Worm (Caenorhabditis elegans) whole organism, L4 larva: ENCODE data around the gene mtp-18.

Source experiments
- F26F4.8 ChIP-seq: fragments of 200-800 bp; sonication (Bioruptor generic); conservative IDR thresholded peaks from 2 replicates; pipeline ENCODE4 v1.3.6; 2022; ENCODE audit warnings: missing genetic modification characterization, missing compliant biosample characterization
- F37D6.2 ChIP-seq: sonication (generic microtip); optimal IDR thresholded peaks from 2 replicates; lab custom pipeline; 2016; ENCODE audit warnings: mild to moderate bottlenecking, missing genetic modification characterization, missing compliant biosample characterization
- F44E2.7 ChIP-seq: fragments of 200-800 bp; sonication (Bioruptor generic); IDR thresholded peaks from 2 replicates; pipeline ENCODE4 v2.1.2; 2022; ENCODE audit warnings: missing genetic modification characterization, missing compliant biosample characterization
- F49E8.2 ChIP-seq: sonication (generic microtip); optimal IDR thresholded peaks from 2 replicates; lab custom pipeline; 2016; ENCODE audit warnings: missing compliant biosample characterization, mild to moderate bottlenecking, missing genetic modification characterization, borderline replicate concordance
- T26A8.4 ChIP-seq: fragments of 200-800 bp; sonication (Bioruptor generic); IDR thresholded peaks from 2 replicates; pipeline ENCODE4 v1.3.6; 2022; ENCODE audit warnings: missing genetic modification characterization, missing compliant biosample characterization
- Y48G9A.11 ChIP-seq: fragments of 200-800 bp; sonication (Bioruptor generic); IDR thresholded peaks from 2 replicates; pipeline ENCODE4 v1.3.6; 2022; ENCODE audit warnings: missing genetic modification reagents, missing genetic modification characterization, missing compliant biosample characterization
- ZK546.5 ChIP-seq, 2 experiments: sonication (generic microtip); optimal IDR thresholded peaks; 2 replicates each; lab custom pipeline; 2017; ENCODE audit warnings: missing biosample characterization in 2 of 2, missing genetic modification characterization in 2 of 2
- aly-2 ChIP-seq: sonication (generic microtip); optimal IDR thresholded peaks from 2 replicates; lab custom pipeline; 2018; ENCODE audit warnings: missing biosample characterization, missing genetic modification characterization
- attf-4 ChIP-seq: sonication (generic microtip); optimal IDR thresholded peaks from 3 replicates; lab custom pipeline; 2017; ENCODE audit warnings: missing biosample characterization, missing genetic modification characterization
- ceh-28 ChIP-seq: fragments of 150-350 bp; optimal IDR thresholded peaks from 2 replicates; lab custom pipeline; 2014; ENCODE audit warnings: missing biosample characterization, missing genetic modification reagents, missing genetic modification characterization
- ceh-62 ChIP-seq: sonication (generic microtip); optimal IDR thresholded peaks from 2 replicates; lab custom pipeline; 2017; ENCODE audit warnings: missing biosample characterization, missing genetic modification characterization
- ceh-82 ChIP-seq: sonication (generic microtip); optimal IDR thresholded peaks from 2 replicates; lab custom pipeline; 2017; ENCODE audit warnings: missing biosample characterization, missing genetic modification characterization
- ces-1 ChIP-seq: fragments of 150-350 bp; sonication (generic microtip); optimal IDR thresholded peaks from 4 replicates; lab custom pipeline; 2014; ENCODE audit warnings: missing biosample characterization, missing genetic modification reagents, missing genetic modification characterization
- cey-2 ChIP-seq: sonication (generic microtip); optimal IDR thresholded peaks from 3 replicates; lab custom pipeline; 2017; ENCODE audit warnings: missing genetic modification characterization, mild to moderate bottlenecking, missing compliant biosample characterization, antibody characterized with exemption, borderline replicate concordance; ENCODE audit not compliant: insufficient read depth
- ctbp-1 ChIP-seq: fragments of 200-800 bp; sonication (Bioruptor generic); IDR thresholded peaks from 2 replicates; pipeline ENCODE4 v1.3.6; 2022; ENCODE audit warnings: missing genetic modification reagents, missing genetic modification characterization, missing compliant biosample characterization
- daf-16 ChIP-seq, 3 experiments: sonication (generic microtip); optimal IDR thresholded peaks; 2 replicates each; lab custom pipeline; 2016 to 2017; ENCODE audit warnings: missing genetic modification characterization in 3 of 3, missing genetic modification reagents in 3 of 3, mild to moderate bottlenecking in 2 of 3, missing compliant biosample characterization in 2 of 3, missing biosample characterization in 1 of 3, moderate library complexity in 1 of 3
- dmd-8 ChIP-seq: fragments of 200-800 bp; sonication (Bioruptor generic); IDR thresholded peaks from 2 replicates; pipeline ENCODE4 v1.3.6; 2022; ENCODE audit warnings: missing genetic modification characterization, missing compliant biosample characterization
- egl-43 ChIP-seq: fragments of 200-800 bp; sonication (Bioruptor generic); IDR thresholded peaks from 2 replicates; pipeline ENCODE4 v1.3.6; 2022; ENCODE audit warnings: missing genetic modification reagents, missing genetic modification characterization, missing compliant biosample characterization
- fos-1 ChIP-seq: fragments of 150-350 bp; optimal IDR thresholded peaks from 2 replicates; lab custom pipeline; 2014; ENCODE audit warnings: missing biosample characterization, missing genetic modification characterization
- gei-8 ChIP-seq: fragments of 200-800 bp; sonication (Bioruptor generic); optimal IDR thresholded peaks from 2 replicates; lab custom pipeline; 2018; ENCODE audit warnings: mild to moderate bottlenecking, missing genetic modification characterization, missing compliant biosample characterization
- hif-1 ChIP-seq, 2 experiments: sonication (generic microtip); optimal IDR thresholded peaks; 2 replicates each; lab custom pipeline; 2016 to 2017; ENCODE audit warnings: missing compliant biosample characterization in 2 of 2, missing genetic modification characterization in 2 of 2, missing genetic modification reagents in 2 of 2, missing genotype in 2 of 2, mild to moderate bottlenecking in 1 of 2
- jun-1 ChIP-seq: fragments of 150-350 bp; optimal IDR thresholded peaks from 2 replicates; lab custom pipeline; 2014; ENCODE audit warnings: missing biosample characterization, missing genetic modification reagents, missing genetic modification characterization
- lim-7 ChIP-seq: fragments of 200-800 bp; sonication (Bioruptor generic); IDR thresholded peaks from 2 replicates; pipeline ENCODE4 v1.3.6; 2022; ENCODE audit warnings: missing genetic modification characterization, missing compliant biosample characterization
- lin-13 ChIP-seq: fragments of 150-350 bp; optimal IDR thresholded peaks from 2 replicates; lab custom pipeline; 2014; ENCODE audit warnings: missing biosample characterization, missing genetic modification reagents, missing genetic modification characterization
- lin-38 ChIP-seq: fragments of 200-800 bp; sonication (Bioruptor generic); IDR thresholded peaks from 2 replicates; pipeline ENCODE4 v1.3.6; 2022; ENCODE audit warnings: missing genetic modification reagents, missing genetic modification characterization, missing compliant biosample characterization
- lir-3 ChIP-seq: sonication (generic microtip); optimal IDR thresholded peaks from 2 replicates; lab custom pipeline; 2016; ENCODE audit warnings: mild to moderate bottlenecking, missing genetic modification characterization, missing compliant biosample characterization
- lsy-2 ChIP-seq, 2 experiments: fragments of 150-350 bp in 1 of 2; sonication (generic microtip) in 1 of 2; optimal IDR thresholded peaks; 2 replicates each; lab custom pipeline; 2014 to 2017; ENCODE audit warnings: missing biosample characterization in 2 of 2, missing genetic modification characterization in 2 of 2
- madf-9 ChIP-seq: fragments of 200-800 bp; sonication (Bioruptor generic); conservative IDR thresholded peaks from 2 replicates; pipeline ENCODE4 v1.3.6; 2022; ENCODE audit warnings: missing genetic modification reagents, missing genetic modification characterization, missing compliant biosample characterization
- mdl-1 ChIP-seq, 2 experiments: fragments of 150-350 bp in 1 of 2; sonication (generic microtip) in 1 of 2; optimal IDR thresholded peaks; 2 replicates each; lab custom pipeline; 2014 to 2017; ENCODE audit warnings: missing biosample characterization in 2 of 2, missing genetic modification characterization in 2 of 2
- mes-2 ChIP-seq: sonication (generic microtip); optimal IDR thresholded peaks from 2 replicates; lab custom pipeline; 2016; ENCODE audit warnings: missing genotype, mild to moderate bottlenecking, missing genetic modification characterization, missing compliant biosample characterization; ENCODE audit not compliant: poor library complexity, severe bottlenecking
- mxl-2 ChIP-seq: fragments of 200-800 bp; sonication (Bioruptor generic); conservative IDR thresholded peaks from 2 replicates; pipeline ENCODE4 v1.3.6; 2022; ENCODE audit warnings: missing genetic modification reagents, missing genetic modification characterization, missing compliant biosample characterization
- nhr-10 ChIP-seq: fragments of 150-350 bp; optimal IDR thresholded peaks from 2 replicates; lab custom pipeline; 2014; ENCODE audit warnings: missing biosample characterization, missing genetic modification characterization
- nhr-102 ChIP-seq: sonication (generic microtip); optimal IDR thresholded peaks from 2 replicates; lab custom pipeline; 2016; ENCODE audit warnings: mild to moderate bottlenecking, missing genetic modification characterization, moderate library complexity, missing compliant biosample characterization
- nhr-111 ChIP-seq: fragments of 200-800 bp; sonication (Bioruptor generic); optimal IDR thresholded peaks from 2 replicates; lab custom pipeline; 2018; ENCODE audit warnings: mild to moderate bottlenecking, missing genetic modification characterization, missing compliant biosample characterization
- nhr-25 ChIP-seq: sonication (generic microtip); optimal IDR thresholded peaks from 2 replicates; lab custom pipeline; 2017; ENCODE audit warnings: missing genetic modification characterization, mild to moderate bottlenecking, missing compliant biosample characterization, antibody characterized with exemption, moderate library complexity, borderline replicate concordance; ENCODE audit not compliant: insufficient read depth
- nhr-28 ChIP-seq: fragments of 150-350 bp; optimal IDR thresholded peaks from 2 replicates; lab custom pipeline; 2014; ENCODE audit warnings: missing biosample characterization, missing genetic modification characterization
- nhr-41 ChIP-seq: fragments of 200-800 bp; sonication (Bioruptor generic); IDR thresholded peaks from 2 replicates; pipeline ENCODE4 v1.3.6; 2022; ENCODE audit warnings: missing genetic modification reagents, missing genetic modification characterization, missing compliant biosample characterization
- nhr-42 ChIP-seq: fragments of 200-800 bp; sonication (Bioruptor generic); IDR thresholded peaks from 2 replicates; pipeline ENCODE4 v1.3.6; 2022; ENCODE audit warnings: missing genetic modification characterization, missing compliant biosample characterization
- pha-4 ChIP-seq, 2 experiments: fragments of 150-350 bp in 1 of 2; fragments of 200-800 bp in 1 of 2; sonication (Bioruptor generic) in 1 of 2; IDR thresholded peaks in 1 of 2; optimal IDR thresholded peaks in 1 of 2; 2 replicates each; pipeline versions ENCODE4 v1.3.6 to Lab custom; 2014 to 2022; ENCODE audit warnings: missing genetic modification characterization in 2 of 2, missing genetic modification reagents in 2 of 2, missing biosample characterization in 1 of 2, missing compliant biosample characterization in 1 of 2
- saeg-2 ChIP-seq: fragments of 200-800 bp; sonication (Bioruptor generic); IDR thresholded peaks from 2 replicates; pipeline ENCODE4 v1.3.6; 2022; ENCODE audit warnings: missing genetic modification reagents, missing genetic modification characterization, missing compliant biosample characterization
- sdz-12 ChIP-seq: fragments of 200-800 bp; sonication (Bioruptor generic); optimal IDR thresholded peaks from 2 replicates; lab custom pipeline; 2018; ENCODE audit warnings: mild to moderate bottlenecking, missing genetic modification characterization, missing compliant biosample characterization
- set-16 ChIP-seq: fragments of 200-800 bp; sonication (Bioruptor generic); IDR thresholded peaks from 2 replicates; pipeline ENCODE4 v1.3.6; 2022; ENCODE audit warnings: missing genetic modification reagents, missing genetic modification characterization, missing compliant biosample characterization
- snpc-4 ChIP-seq: fragments of 150-350 bp; optimal IDR thresholded peaks from 2 replicates; lab custom pipeline; 2014; ENCODE audit warnings: missing biosample characterization, missing genetic modification characterization
- spr-1 ChIP-seq: sonication (generic microtip); optimal IDR thresholded peaks from 2 replicates; lab custom pipeline; 2016; ENCODE audit warnings: mild to moderate bottlenecking, missing genetic modification characterization, missing compliant biosample characterization
- tag-97 ChIP-seq: fragments of 200-800 bp; sonication (Bioruptor generic); IDR thresholded peaks from 2 replicates; pipeline ENCODE4 v1.3.6; 2022; ENCODE audit warnings: missing genetic modification characterization, missing compliant biosample characterization
- tra-1 ChIP-seq: fragments of 200-800 bp; sonication (Bioruptor generic); IDR thresholded peaks from 2 replicates; pipeline ENCODE4 v1.3.6; 2022; ENCODE audit warnings: missing genetic modification reagents, missing genetic modification characterization, missing compliant biosample characterization
- unc-39 ChIP-seq: sonication (generic microtip); optimal IDR thresholded peaks from 2 replicates; lab custom pipeline; 2017; ENCODE audit warnings: missing biosample characterization, missing genetic modification characterization
- zfp-2 ChIP-seq: sonication (generic microtip); optimal IDR thresholded peaks from 2 replicates; lab custom pipeline; 2016; ENCODE audit warnings: mild to moderate bottlenecking, missing genetic modification characterization, missing compliant biosample characterization
- zip-11 ChIP-seq: fragments of 200-800 bp; sonication (Bioruptor generic); IDR thresholded peaks from 2 replicates; pipeline ENCODE4 v1.3.6; 2022; ENCODE audit warnings: missing genetic modification characterization, missing compliant biosample characterization

Gene mtp-18

ce11 chrX:6219892-6220291, 13.7 kb upstream of the mtp-18 start:
- no peak for TF ChIP-seq mdl-1 (tag; optimal IDR thresholded peaks at IDR 0.05; lab: Kevin White, UChicago)
- TF ChIP-seq ces-1 (GFP tag; lab: Kevin White, UChicago), result no peak
- TF ChIP-seq lim-7, result peak; percentile 83
- TF ChIP-seq hif-1 (tag; optimal IDR thresholded peaks at IDR 0.05; lab: Kevin White, UChicago), result peak; percentile 27 to 57
- peak; percentile 43 for TF ChIP-seq gei-8 (GFP tag; lab: Kevin White, UChicago)
- TF ChIP-seq Y48G9A.11 (GFP tag; lab: Robert Waterston, UW), result peak; percentile 61; the same call in 1 of the 2 replicates
- TF ChIP-seq jun-1, result no peak
- no peak for TF ChIP-seq unc-39
- no peak; the same call in 1 of the 2 replicates for TF ChIP-seq lin-38 (GFP tag; lab: Robert Waterston, UW)
- no peak for TF ChIP-seq cey-2 (tag; lab: Kevin White, UChicago)
- no peak for TF ChIP-seq mxl-2 (GFP tag; lab: Robert Waterston, UW)
- peak; percentile 24 for TF ChIP-seq nhr-25 (tag; lab: Kevin White, UChicago)
- no peak for TF ChIP-seq set-16
- no peak; the same call in 1 of the 2 replicates for TF ChIP-seq pha-4 (GFP tag; IDR thresholded peaks at IDR 0.05; lab: Robert Waterston, UW)
- TF ChIP-seq pha-4 (tag; optimal IDR thresholded peaks at IDR 0.05; lab: Kevin White, UChicago), result no peak
- TF ChIP-seq ceh-28 (tag; lab: Kevin White, UChicago), result no peak
- no peak for TF ChIP-seq ceh-82 (tag; lab: Kevin White, UChicago)
- no peak for TF ChIP-seq zip-11 (GFP tag; lab: Robert Waterston, UW)
- no peak for TF ChIP-seq ceh-62
- TF ChIP-seq zfp-2 (tag; lab: Kevin White, UChicago), result peak; percentile 17
- no peak for TF ChIP-seq nhr-10 (tag; lab: Kevin White, UChicago)
- 0 out of 2 replicates have a peak, but pooled peaks have one; percentile 12 for TF ChIP-seq saeg-2 (GFP tag; lab: Robert Waterston, UW)
- no peak for TF ChIP-seq tag-97
- TF ChIP-seq lir-3 (tag; lab: Kevin White, UChicago), result peak; percentile 68
- TF ChIP-seq lsy-2 (tag; optimal IDR thresholded peaks at IDR 0.05; lab: Kevin White, UChicago), result peak in 1 of 2 experiments; percentile 37
- no peak for TF ChIP-seq fos-1
- no peak; the same call in 1 of the 2 replicates for TF ChIP-seq tra-1 (GFP tag; lab: Robert Waterston, UW)
- TF ChIP-seq F44E2.7, result peak; percentile 62; the same call in 1 of the 2 replicates
- peak; percentile 61 for TF ChIP-seq ctbp-1 (GFP tag; lab: Robert Waterston, UW)
- peak; percentile 3 for TF ChIP-seq F49E8.2 (tag; lab: Kevin White, UChicago)
- no peak for TF ChIP-seq lin-13
- TF ChIP-seq daf-16 (GFP tag; optimal IDR thresholded peaks at IDR 0.05; lab: Kevin White, UChicago), result peak; percentile 31 to 64
- TF ChIP-seq daf-16 (tag; optimal IDR thresholded peaks at IDR 0.05; lab: Kevin White, UChicago), result no peak
- no peak for TF ChIP-seq nhr-111 (GFP tag; lab: Kevin White, UChicago)
- peak; percentile 87 for TF ChIP-seq egl-43
- TF ChIP-seq spr-1 (tag; lab: Kevin White, UChicago), result peak; percentile 26
- no peak for TF ChIP-seq snpc-4
- no peak for TF ChIP-seq aly-2 (tag; lab: Kevin White, UChicago)
- peak; percentile 74; the same call in 1 of the 2 replicates for TF ChIP-seq nhr-41 (GFP tag; lab: Robert Waterston, UW)
- peak; percentile 56 for TF ChIP-seq madf-9
- TF ChIP-seq ZK546.5 (tag; optimal IDR thresholded peaks at IDR 0.05; lab: Kevin White, UChicago), result no peak
- TF ChIP-seq nhr-102 (tag; lab: Kevin White, UChicago), result no peak
- TF ChIP-seq attf-4 (tag; lab: Kevin White, UChicago), result no peak
- TF ChIP-seq nhr-42 (GFP tag; lab: Robert Waterston, UW), result peak; percentile 56; the same call in 1 of the 2 replicates
- TF ChIP-seq F37D6.2 (tag; lab: Kevin White, UChicago), result no peak
- TF ChIP-seq F26F4.8 (GFP tag; lab: Robert Waterston, UW), result no peak
- peak; percentile 75 for TF ChIP-seq T26A8.4 (GFP tag; lab: Robert Waterston, UW)
- TF ChIP-seq mes-2 (tag; lab: Kevin White, UChicago), result peak; percentile 80
- no peak for TF ChIP-seq sdz-12 (GFP tag; lab: Kevin White, UChicago)
- TF ChIP-seq nhr-28 (tag; lab: Kevin White, UChicago), result no peak
- 0 out of 2 replicates have a peak, but pooled peaks have one; percentile 63 for TF ChIP-seq dmd-8 (GFP tag; lab: Robert Waterston, UW)
